Worm (Caenorhabditis elegans) whole organism, L4 larva: ENCODE results near the gene F12E12.6.

Source experiments
- D1046.2 ChIP-seq: fragments of 200-800 bp; sonication (Bioruptor generic); IDR thresholded peaks from 2 replicates; pipeline ENCODE4 v1.3.6; 2022; ENCODE audit warnings: missing genetic modification characterization, missing compliant biosample characterization
- F10B5.3 ChIP-seq: sonication (generic microtip); optimal IDR thresholded peaks from 2 replicates; lab custom pipeline; 2016; ENCODE audit warnings: mild to moderate bottlenecking, missing genetic modification characterization, missing compliant biosample characterization
- F26F4.8 ChIP-seq: fragments of 200-800 bp; sonication (Bioruptor generic); conservative IDR thresholded peaks from 2 replicates; pipeline ENCODE4 v1.3.6; 2022; ENCODE audit warnings: missing genetic modification characterization, missing compliant biosample characterization
- F37D6.2 ChIP-seq: sonication (generic microtip); optimal IDR thresholded peaks from 2 replicates; lab custom pipeline; 2016; ENCODE audit warnings: mild to moderate bottlenecking, missing genetic modification characterization, missing compliant biosample characterization
- F44E2.7 ChIP-seq: fragments of 200-800 bp; sonication (Bioruptor generic); IDR thresholded peaks from 2 replicates; pipeline ENCODE4 v2.1.2; 2022; ENCODE audit warnings: missing genetic modification characterization, missing compliant biosample characterization
- R02D3.7 ChIP-seq: fragments of 150-350 bp; sonication (generic microtip); optimal IDR thresholded peaks from 3 replicates; lab custom pipeline; 2014; ENCODE audit warnings: missing biosample characterization, missing genetic modification characterization
- Y75B8A.6 ChIP-seq: fragments of 200-800 bp; sonication (Bioruptor generic); IDR thresholded peaks from 2 replicates; pipeline ENCODE4 v1.3.6; 2022; ENCODE audit warnings: missing genetic modification reagents, missing genetic modification characterization, missing compliant biosample characterization
- ZK546.5 ChIP-seq, 2 experiments: sonication (generic microtip); optimal IDR thresholded peaks; 2 replicates each; lab custom pipeline; 2017; ENCODE audit warnings: missing biosample characterization in 2 of 2, missing genetic modification characterization in 2 of 2
- aha-1 ChIP-seq: fragments of 150-350 bp; peaks from one replicate; lab custom pipeline; 2014; ENCODE audit warnings: missing biosample characterization, missing genetic modification characterization
- aly-2 ChIP-seq: sonication (generic microtip); optimal IDR thresholded peaks from 2 replicates; lab custom pipeline; 2018; ENCODE audit warnings: missing biosample characterization, missing genetic modification characterization
- ceh-20 ChIP-seq: fragments of 200-800 bp; sonication (Bioruptor generic); IDR thresholded peaks from 2 replicates; pipeline ENCODE4 v1.3.6; 2022; ENCODE audit warnings: missing genetic modification reagents, missing genetic modification characterization, missing compliant biosample characterization
- ceh-32 ChIP-seq: sonication (generic microtip); optimal IDR thresholded peaks from 2 replicates; lab custom pipeline; 2016; ENCODE audit warnings: mild to moderate bottlenecking, missing genetic modification characterization, missing compliant biosample characterization; ENCODE audit not compliant: poor library complexity
- ceh-44 ChIP-seq: fragments of 200-800 bp; sonication (Bioruptor generic); IDR thresholded peaks from 2 replicates; pipeline ENCODE4 v1.3.6; 2022; ENCODE audit warnings: missing genetic modification reagents, missing genetic modification characterization, missing compliant biosample characterization
- ceh-62 ChIP-seq: sonication (generic microtip); optimal IDR thresholded peaks from 2 replicates; lab custom pipeline; 2017; ENCODE audit warnings: missing biosample characterization, missing genetic modification characterization
- daf-16 ChIP-seq, 3 experiments: sonication (generic microtip); optimal IDR thresholded peaks; 2 replicates each; lab custom pipeline; 2016 to 2017; ENCODE audit warnings: missing genetic modification characterization in 3 of 3, missing genetic modification reagents in 3 of 3, mild to moderate bottlenecking in 2 of 3, missing compliant biosample characterization in 2 of 3, missing biosample characterization in 1 of 3, moderate library complexity in 1 of 3
- daf-19 ChIP-seq: fragments of 200-800 bp; sonication (Bioruptor generic); conservative IDR thresholded peaks from 2 replicates; pipeline ENCODE4 v1.3.6; 2022; ENCODE audit warnings: missing genetic modification characterization, missing compliant biosample characterization
- dve-1 ChIP-seq: sonication (generic microtip); optimal IDR thresholded peaks from 2 replicates; lab custom pipeline; 2017; ENCODE audit warnings: antibody characterized with exemption, mild to moderate bottlenecking, missing genetic modification characterization, missing compliant biosample characterization; ENCODE audit not compliant: insufficient read depth
- egl-27 ChIP-seq: sonication (generic microtip); optimal IDR thresholded peaks from 3 replicates; lab custom pipeline; 2017; ENCODE audit warnings: missing biosample characterization, missing genetic modification reagents, missing genetic modification characterization
- fkh-10 ChIP-seq: fragments of 150-350 bp; optimal IDR thresholded peaks from 2 replicates; lab custom pipeline; 2014; ENCODE audit warnings: missing biosample characterization, missing genetic modification reagents, missing genetic modification characterization
- gei-8 ChIP-seq: fragments of 200-800 bp; sonication (Bioruptor generic); optimal IDR thresholded peaks from 2 replicates; lab custom pipeline; 2018; ENCODE audit warnings: mild to moderate bottlenecking, missing genetic modification characterization, missing compliant biosample characterization
- hif-1 ChIP-seq, 2 experiments: sonication (generic microtip); optimal IDR thresholded peaks; 2 replicates each; lab custom pipeline; 2016 to 2017; ENCODE audit warnings: missing compliant biosample characterization in 2 of 2, missing genetic modification characterization in 2 of 2, missing genetic modification reagents in 2 of 2, missing genotype in 2 of 2, mild to moderate bottlenecking in 1 of 2
- hlh-30 ChIP-seq: sonication (generic microtip); optimal IDR thresholded peaks from 2 replicates; lab custom pipeline; 2017; ENCODE audit warnings: antibody characterized with exemption, mild to moderate bottlenecking, missing genetic modification characterization, missing compliant biosample characterization; ENCODE audit not compliant: insufficient read depth
- hmg-1.1 ChIP-seq: fragments of 200-800 bp; sonication (Bioruptor generic); IDR thresholded peaks from 2 replicates; pipeline ENCODE4 v1.3.6; 2022; ENCODE audit warnings: missing genetic modification reagents, missing genetic modification characterization, missing compliant biosample characterization
- jun-1 ChIP-seq: fragments of 150-350 bp; optimal IDR thresholded peaks from 2 replicates; lab custom pipeline; 2014; ENCODE audit warnings: missing biosample characterization, missing genetic modification reagents, missing genetic modification characterization
- lin-15B ChIP-seq: fragments of 150-350 bp; sonication (generic microtip); optimal IDR thresholded peaks from 3 replicates; lab custom pipeline; 2014; ENCODE audit warnings: missing biosample characterization, missing genetic modification characterization
- lin-29 ChIP-seq: fragments of 200-800 bp; sonication (Bioruptor generic); IDR thresholded peaks from 2 replicates; pipeline ENCODE4 v1.3.6; 2022; ENCODE audit warnings: missing genetic modification reagents, missing genetic modification characterization, missing compliant biosample characterization
- lin-38 ChIP-seq: fragments of 200-800 bp; sonication (Bioruptor generic); IDR thresholded peaks from 2 replicates; pipeline ENCODE4 v1.3.6; 2022; ENCODE audit warnings: missing genetic modification reagents, missing genetic modification characterization, missing compliant biosample characterization
- lir-3 ChIP-seq: sonication (generic microtip); optimal IDR thresholded peaks from 2 replicates; lab custom pipeline; 2016; ENCODE audit warnings: mild to moderate bottlenecking, missing genetic modification characterization, missing compliant biosample characterization
- lsy-2 ChIP-seq, 2 experiments: fragments of 150-350 bp in 1 of 2; sonication (generic microtip) in 1 of 2; optimal IDR thresholded peaks; 2 replicates each; lab custom pipeline; 2014 to 2017; ENCODE audit warnings: missing biosample characterization in 2 of 2, missing genetic modification characterization in 2 of 2
- madf-9 ChIP-seq: fragments of 200-800 bp; sonication (Bioruptor generic); conservative IDR thresholded peaks from 2 replicates; pipeline ENCODE4 v1.3.6; 2022; ENCODE audit warnings: missing genetic modification reagents, missing genetic modification characterization, missing compliant biosample characterization
- mdl-1 ChIP-seq, 2 experiments: fragments of 150-350 bp in 1 of 2; sonication (generic microtip) in 1 of 2; optimal IDR thresholded peaks; 2 replicates each; lab custom pipeline; 2014 to 2017; ENCODE audit warnings: missing biosample characterization in 2 of 2, missing genetic modification characterization in 2 of 2
- mxl-2 ChIP-seq: fragments of 200-800 bp; sonication (Bioruptor generic); conservative IDR thresholded peaks from 2 replicates; pipeline ENCODE4 v1.3.6; 2022; ENCODE audit warnings: missing genetic modification reagents, missing genetic modification characterization, missing compliant biosample characterization
- mxl-3 ChIP-seq: fragments of 200-800 bp; sonication (Bioruptor generic); optimal IDR thresholded peaks from 2 replicates; lab custom pipeline; 2018; ENCODE audit warnings: mild to moderate bottlenecking, missing genetic modification characterization, missing compliant biosample characterization
- nhr-10 ChIP-seq: fragments of 150-350 bp; optimal IDR thresholded peaks from 2 replicates; lab custom pipeline; 2014; ENCODE audit warnings: missing biosample characterization, missing genetic modification characterization
- nhr-102 ChIP-seq: sonication (generic microtip); optimal IDR thresholded peaks from 2 replicates; lab custom pipeline; 2016; ENCODE audit warnings: mild to moderate bottlenecking, missing genetic modification characterization, moderate library complexity, missing compliant biosample characterization
- nhr-41 ChIP-seq: fragments of 200-800 bp; sonication (Bioruptor generic); IDR thresholded peaks from 2 replicates; pipeline ENCODE4 v1.3.6; 2022; ENCODE audit warnings: missing genetic modification reagents, missing genetic modification characterization, missing compliant biosample characterization
- nhr-42 ChIP-seq: fragments of 200-800 bp; sonication (Bioruptor generic); IDR thresholded peaks from 2 replicates; pipeline ENCODE4 v1.3.6; 2022; ENCODE audit warnings: missing genetic modification characterization, missing compliant biosample characterization
- nhr-6 ChIP-seq: fragments of 150-350 bp; optimal IDR thresholded peaks from 2 replicates; lab custom pipeline; 2014; ENCODE audit warnings: missing biosample characterization, missing genetic modification characterization
- rbr-2 ChIP-seq: sonication (generic microtip); optimal IDR thresholded peaks from 2 replicates; lab custom pipeline; 2016; ENCODE audit warnings: missing genotype, missing genetic modification characterization, missing compliant biosample characterization
- skn-1 ChIP-seq: fragments of 150-350 bp; optimal IDR thresholded peaks from 2 replicates; lab custom pipeline; 2014; ENCODE audit warnings: missing biosample characterization, missing genetic modification characterization
- snpc-4 ChIP-seq: fragments of 150-350 bp; optimal IDR thresholded peaks from 2 replicates; lab custom pipeline; 2014; ENCODE audit warnings: missing biosample characterization, missing genetic modification characterization
- spr-3 ChIP-seq: fragments of 200-800 bp; sonication (Bioruptor generic); optimal IDR thresholded peaks from 2 replicates; lab custom pipeline; 2018; ENCODE audit warnings: mild to moderate bottlenecking, missing genetic modification characterization, missing compliant biosample characterization
- unc-39 ChIP-seq: sonication (generic microtip); optimal IDR thresholded peaks from 2 replicates; lab custom pipeline; 2017; ENCODE audit warnings: missing biosample characterization, missing genetic modification characterization
- unc-62 ChIP-seq, 3 experiments: fragments of 150-350 bp in 1 of 3; sonication (generic microtip); optimal IDR thresholded peaks in 2 of 3; peaks in 1 of 3; 1 replicate in 1 of 3; 2 replicates in 2 of 3; lab custom pipeline; 2014 to 2017; ENCODE audit warnings: missing biosample characterization in 3 of 3, missing genetic modification characterization in 3 of 3, missing genetic modification reagents in 3 of 3, missing genotype in 1 of 3
- zfp-2 ChIP-seq: sonication (generic microtip); optimal IDR thresholded peaks from 2 replicates; lab custom pipeline; 2016; ENCODE audit warnings: mild to moderate bottlenecking, missing genetic modification characterization, missing compliant biosample characterization
- zip-11 ChIP-seq: fragments of 200-800 bp; sonication (Bioruptor generic); IDR thresholded peaks from 2 replicates; pipeline ENCODE4 v1.3.6; 2022; ENCODE audit warnings: missing genetic modification characterization, missing compliant biosample characterization
- zip-2 ChIP-seq: fragments of 150-350 bp; optimal IDR thresholded peaks from 2 replicates; lab custom pipeline; 2014; ENCODE audit warnings: missing biosample characterization, missing genetic modification characterization
- ztf-11 ChIP-seq: fragments of 150-350 bp; optimal IDR thresholded peaks from 2 replicates; lab custom pipeline; 2014; ENCODE audit warnings: missing biosample characterization, missing genetic modification characterization

The F12E12.6 gene

ce11 chrII:3736893-3737375, at the start of gene F12E12.6:
Gene F12E12.6 (minus strand): TSS chrII:3736943.
- TF ChIP-seq madf-9 (GFP tag; lab: Robert Waterston, UW) (no peak), mdl-1 (tag; optimal IDR thresholded peaks at IDR 0.05; lab: Kevin White, UChicago) (no peak), F44E2.7 (GFP tag; lab: Robert Waterston, UW) (no peak), mxl-2 (GFP tag; lab: Robert Waterston, UW) (no peak), R02D3.7 (tag; lab: Kevin White, UChicago) (no peak), fkh-10 (GFP tag; lab: Kevin White, UChicago) (no peak), unc-62 (GFP tag; optimal IDR thresholded peaks at IDR 0.05 in 1 of 2; lab: Kevin White, UChicago) (no peak), unc-62 (tag; optimal IDR thresholded peaks at IDR 0.05; lab: Kevin White, UChicago) (no peak), ceh-32 (tag; lab: Kevin White, UChicago) (no peak), skn-1 (tag; lab: Kevin White, UChicago) (no peak), zip-2 (tag; lab: Kevin White, UChicago) (no peak), ZK546.5 (tag; optimal IDR thresholded peaks at IDR 0.05; lab: Kevin White, UChicago) (no peak), lin-29 (GFP tag; lab: Robert Waterston, UW) (no peak), jun-1 (tag; lab: Kevin White, UChicago) (no peak), ceh-62 (tag; lab: Kevin White, UChicago) (no peak), nhr-6 (tag; lab: Kevin White, UChicago) (no peak), dve-1 (tag; lab: Kevin White, UChicago) (no peak), lin-15B (no peak), Y75B8A.6 (no peak), ceh-20 (no peak)

- no peak for TF ChIP-seq madf-9 (GFP tag; lab: Robert Waterston, UW)
- no peak for TF ChIP-seq unc-39 (tag; lab: Kevin White, UChicago)
- no peak for TF ChIP-seq nhr-10 (tag; lab: Kevin White, UChicago)
- TF ChIP-seq zip-11 (GFP tag; lab: Robert Waterston, UW) = no peak
- no peak for TF ChIP-seq jun-1 (tag; lab: Kevin White, UChicago)
- TF ChIP-seq gei-8 (GFP tag; lab: Kevin White, UChicago) = no peak
- TF ChIP-seq aha-1 = no peak
- TF ChIP-seq spr-3 = no peak
- 0 out of 2 replicates have a peak, but pooled peaks have one; percentile 18 for TF ChIP-seq nhr-42 (GFP tag; lab: Robert Waterston, UW)
- TF ChIP-seq hlh-30 = no peak
- TF ChIP-seq nhr-6 (tag; lab: Kevin White, UChicago) = peak; percentile 100
- no peak for TF ChIP-seq lsy-2 (tag; optimal IDR thresholded peaks at IDR 0.05; lab: Kevin White, UChicago)
- peak; percentile 50 for TF ChIP-seq mxl-3
- no peak for TF ChIP-seq F10B5.3 (tag; lab: Kevin White, UChicago)
- no peak for TF ChIP-seq lin-15B
- no peak for TF ChIP-seq F37D6.2 (tag; lab: Kevin White, UChicago)
- TF ChIP-seq egl-27 (tag; lab: Kevin White, UChicago) = no peak
- no peak for TF ChIP-seq ztf-11 (tag; lab: Kevin White, UChicago)
- TF ChIP-seq skn-1 (tag; lab: Kevin White, UChicago) = no peak
- TF ChIP-seq rbr-2 (tag; lab: Kevin White, UChicago) = no peak
- no peak for TF ChIP-seq ZK546.5 (tag; optimal IDR thresholded peaks at IDR 0.05; lab: Kevin White, UChicago)
- no peak for TF ChIP-seq hif-1 (tag; optimal IDR thresholded peaks at IDR 0.05; lab: Kevin White, UChicago)
- TF ChIP-seq zfp-2 (tag; lab: Kevin White, UChicago) = no peak
- TF ChIP-seq snpc-4 (tag; lab: Kevin White, UChicago) = no peak
- TF ChIP-seq ceh-20 = peak; percentile 80
- TF ChIP-seq hmg-1.1 (GFP tag; lab: Robert Waterston, UW) = no peak
- no peak for TF ChIP-seq nhr-102 (tag; lab: Kevin White, UChicago)
- TF ChIP-seq ceh-44 (GFP tag; lab: Robert Waterston, UW) = no peak
- TF ChIP-seq daf-16 (GFP tag; optimal IDR thresholded peaks at IDR 0.05; lab: Kevin White, UChicago) = peak in 1 of 2 experiments; percentile 23
- peak; percentile 96 for TF ChIP-seq daf-16 (tag; optimal IDR thresholded peaks at IDR 0.05; lab: Kevin White, UChicago)
- no peak for TF ChIP-seq ceh-32 (tag; lab: Kevin White, UChicago)
- TF ChIP-seq aly-2 (tag; lab: Kevin White, UChicago) = no peak
- no peak for TF ChIP-seq daf-19 (GFP tag; lab: Robert Waterston, UW)
- no peak for TF ChIP-seq nhr-41
- TF ChIP-seq lin-38 = no peak
- no peak for TF ChIP-seq D1046.2
- TF ChIP-seq mdl-1 (tag; optimal IDR thresholded peaks at IDR 0.05; lab: Kevin White, UChicago) = peak in 1 of 2 experiments; percentile 53
- no peak for TF ChIP-seq F26F4.8
- TF ChIP-seq lir-3 (tag; lab: Kevin White, UChicago) = no peak
Measured at ce11 chrII:3786538-3786937, 49.8 kb upstream of the F12E12.6 start.
